Worm (Caenorhabditis elegans): ENCODE measurements around the gene F46F5.16.

DNA sequence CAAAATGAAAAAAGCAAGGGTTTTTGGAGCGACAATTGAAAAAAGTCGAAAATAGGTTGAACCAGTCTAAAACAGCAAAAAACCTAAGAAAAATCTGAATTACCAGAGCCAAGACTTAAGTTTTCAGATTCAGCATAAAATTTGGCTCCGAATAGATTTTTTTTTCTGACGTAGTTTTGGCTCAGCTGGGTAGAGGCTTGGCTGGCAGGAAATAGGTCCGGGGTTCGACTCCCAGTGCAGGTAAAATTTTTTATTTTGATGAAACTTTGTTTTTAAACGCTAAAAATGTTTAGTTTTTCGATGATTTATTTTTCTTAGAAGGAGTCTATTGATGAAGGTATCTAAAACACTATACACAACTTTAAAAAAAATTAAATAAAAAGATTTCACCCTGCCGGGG lies 32.1 kb upstream of the F46F5.16 start:
- TF ChIP-seq snpc-4 (GFP tag; optimal IDR thresholded peaks at IDR 0.05) (no peak), snpc-4 (tag; optimal IDR thresholded peaks at IDR 0.05) (no peak), lin-40 (tag; optimal IDR thresholded peaks at IDR 0.05) (no peak), ceh-79 (tag; optimal IDR thresholded peaks at IDR 0.05) (no peak)
